Worm (Caenorhabditis elegans): Measurements from ENCODE around the gene F58A6.1.
A peak's percentile ranks its signal among the peaks of the same experiment; 100 is the strongest.

The F58A6.1 gene

DNA sequence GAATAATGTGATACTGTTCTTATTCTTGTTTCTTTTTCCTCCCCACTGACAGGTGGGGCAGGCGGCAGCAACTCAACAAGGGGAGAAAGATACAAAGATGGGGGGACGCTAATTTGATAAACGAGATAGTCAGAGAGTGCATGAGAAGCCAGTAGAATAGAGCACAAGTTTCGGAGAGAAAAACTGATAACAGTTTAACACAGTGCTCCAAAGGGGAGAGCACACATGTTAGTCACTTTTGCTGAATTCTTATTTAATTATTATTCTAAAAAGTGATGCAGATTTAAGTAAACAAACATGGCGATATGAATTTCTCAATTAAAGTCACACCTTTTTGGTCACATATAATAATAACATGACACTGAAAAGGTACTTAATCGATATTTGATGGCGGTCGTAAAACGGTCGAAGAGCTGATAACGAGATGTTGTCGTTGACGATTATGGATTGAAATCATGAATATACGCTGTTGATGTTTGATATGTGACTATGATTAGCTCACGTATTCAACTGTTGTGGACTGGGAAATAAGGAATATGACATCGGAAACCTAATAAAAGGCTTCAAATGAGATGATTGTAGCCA is 43.3 kb downstream of the F58A6.1 start:
- TF ChIP-seq ztf-4 (tag; optimal IDR thresholded peaks at IDR 0.05) (no peak), egl-27 (tag; optimal IDR thresholded peaks at IDR 0.05) (peak; percentile 15), fos-1 (tag; optimal IDR thresholded peaks at IDR 0.05) (peak; percentile 59), lin-11 (tag; optimal IDR thresholded peaks at IDR 0.05) (no peak), elt-1 (tag; optimal IDR thresholded peaks at IDR 0.05) (no peak), F13H6.1 (tag; optimal IDR thresholded peaks at IDR 0.05) (peak; percentile 25), sma-9 (GFP tag; optimal IDR thresholded peaks at IDR 0.05) (peak; percentile 14), sma-9 (tag; optimal IDR thresholded peaks at IDR 0.05) (no peak), ztf-1 (GFP tag; conservative IDR thresholded peaks at IDR 0.05) (no peak), dmd-4 (tag; optimal IDR thresholded peaks at IDR 0.05) (no peak)

DNA sequence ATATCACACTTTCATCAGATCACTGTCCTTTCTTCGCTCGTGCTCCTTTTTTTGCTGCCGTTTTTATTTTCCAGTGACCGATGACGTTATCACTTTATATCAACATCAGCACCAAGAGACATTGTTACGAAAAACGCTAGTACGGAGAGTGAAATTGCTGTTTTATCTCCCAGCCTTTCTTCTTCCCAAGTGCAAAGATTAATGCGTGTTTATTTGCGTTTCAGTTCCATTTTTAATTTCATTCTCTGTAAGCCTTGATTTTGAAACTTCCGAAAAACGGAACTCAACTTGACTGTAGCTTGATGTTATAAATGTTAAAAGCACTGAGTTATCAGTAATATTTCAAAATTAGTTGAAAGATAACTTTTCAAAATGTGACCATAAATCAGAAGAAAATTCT is 44.2 kb downstream of the F58A6.1 start:
- TF ChIP-seq fos-1 (tag; optimal IDR thresholded peaks at IDR 0.05) (peak; percentile 63), elt-1 (tag; optimal IDR thresholded peaks at IDR 0.05) (no peak), sma-9 (GFP tag; optimal IDR thresholded peaks at IDR 0.05) (peak; percentile 29), sma-9 (tag; optimal IDR thresholded peaks at IDR 0.05) (no peak)

DNA sequence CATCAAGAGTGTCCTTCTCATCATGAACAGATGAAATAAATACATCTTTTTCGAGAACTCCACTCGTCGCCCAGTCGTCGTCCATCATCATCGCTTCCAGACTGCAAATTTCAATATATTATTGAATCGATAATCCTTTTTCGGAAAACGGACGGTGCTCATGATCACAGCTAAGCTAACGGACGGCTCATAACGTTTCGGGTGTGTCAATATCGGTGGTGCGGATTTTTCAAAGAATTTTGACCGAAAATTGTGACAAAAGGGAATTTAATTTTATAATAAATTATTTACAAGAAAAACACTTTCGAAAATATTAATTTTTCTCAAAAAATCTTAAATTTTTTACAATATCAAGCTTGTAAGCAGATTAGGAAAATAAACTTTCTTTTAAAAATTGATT is 44.8 kb downstream of the F58A6.1 start, which contains the start of gene crh-2:
Gene crh-2 (minus strand): TSS at position 101 of the 400 bp plus-strand sequence.
- TF ChIP-seq C34F6.9 (tag; optimal IDR thresholded peaks at IDR 0.05) (no peak), nhr-23 (tag; optimal IDR thresholded peaks at IDR 0.05) (no peak), fos-1 (tag; optimal IDR thresholded peaks at IDR 0.05) (no peak), nhr-77 (tag; optimal IDR thresholded peaks at IDR 0.05) (no peak), Y55F3AM.14 (GFP tag; optimal IDR thresholded peaks at IDR 0.05) (no peak), blmp-1 (tag; optimal IDR thresholded peaks at IDR 0.05; ENCODE audit: insufficient read depth) (no peak), sma-3 (GFP tag; optimal IDR thresholded peaks at IDR 0.05) (no peak), R02D3.7 (tag; optimal IDR thresholded peaks at IDR 0.05) (no peak), lsy-2 (tag; optimal IDR thresholded peaks at IDR 0.05) (no peak), ztf-4 (tag; optimal IDR thresholded peaks at IDR 0.05) (no peak), nhr-11 (tag; optimal IDR thresholded peaks at IDR 0.05) (no peak), snpc-4 (tag; optimal IDR thresholded peaks at IDR 0.05) (no peak), skn-1 (tag; optimal IDR thresholded peaks at IDR 0.05) (no peak), nhr-6 (tag; optimal IDR thresholded peaks at IDR 0.05) (no peak), gmeb-1 (tag; optimal IDR thresholded peaks at IDR 0.05) (no peak), mdl-1 (tag; optimal IDR thresholded peaks at IDR 0.05) (no peak), sem-4 (tag; optimal IDR thresholded peaks at IDR 0.05) (no peak), zag-1 (tag; optimal IDR thresholded peaks at IDR 0.05) (no peak), ceh-82 (tag; optimal IDR thresholded peaks at IDR 0.05) (no peak)

DNA sequence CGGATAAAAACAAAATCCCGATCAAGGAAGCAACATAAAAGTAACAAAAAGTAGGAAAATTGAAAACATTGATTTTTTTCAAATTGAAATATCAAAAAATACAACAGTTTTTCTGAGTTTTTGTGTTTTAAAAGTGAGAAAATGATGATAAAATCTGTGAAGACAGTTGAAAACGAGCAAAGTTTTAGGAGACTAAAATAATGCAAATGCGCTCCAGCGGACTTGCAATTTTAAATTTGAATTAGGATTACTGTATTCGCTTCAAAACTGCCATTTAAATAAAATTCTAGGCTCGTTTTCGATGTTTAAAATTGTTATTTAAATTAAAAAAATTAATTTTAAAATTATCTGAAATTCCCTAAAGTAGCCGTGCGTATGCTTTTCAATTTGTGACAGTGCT is 45.2 kb downstream of the F58A6.1 start:
- TF ChIP-seq ZK546.5 (tag; optimal IDR thresholded peaks at IDR 0.05) (no peak), nhr-23 (tag; optimal IDR thresholded peaks at IDR 0.05) (no peak), unc-62 (GFP tag; optimal IDR thresholded peaks at IDR 0.05) (no peak), nhr-21 (tag; optimal IDR thresholded peaks at IDR 0.05) (no peak), egl-27 (tag; optimal IDR thresholded peaks at IDR 0.05) (no peak), lsy-2 (tag; optimal IDR thresholded peaks at IDR 0.05) (no peak), nhr-237 (tag; optimal IDR thresholded peaks at IDR 0.05) (no peak), skn-1 (tag; optimal IDR thresholded peaks at IDR 0.05) (no peak), ztf-1 (GFP tag; conservative IDR thresholded peaks at IDR 0.05) (no peak), ztf-4 (tag; optimal IDR thresholded peaks at IDR 0.05) (no peak), nhr-77 (tag; optimal IDR thresholded peaks at IDR 0.05) (no peak), lin-39 (tag; optimal IDR thresholded peaks at IDR 0.05) (no peak), elt-1 (tag; optimal IDR thresholded peaks at IDR 0.05) (no peak), ceh-16 (tag; optimal IDR thresholded peaks at IDR 0.05) (no peak), lin-13 (GFP tag; optimal IDR thresholded peaks at IDR 0.05) (no peak), R02D3.7 (tag; optimal IDR thresholded peaks at IDR 0.05) (no peak), gmeb-1 (tag; optimal IDR thresholded peaks at IDR 0.05) (no peak), nhr-10 (tag; optimal IDR thresholded peaks at IDR 0.05) (no peak)

DNA sequence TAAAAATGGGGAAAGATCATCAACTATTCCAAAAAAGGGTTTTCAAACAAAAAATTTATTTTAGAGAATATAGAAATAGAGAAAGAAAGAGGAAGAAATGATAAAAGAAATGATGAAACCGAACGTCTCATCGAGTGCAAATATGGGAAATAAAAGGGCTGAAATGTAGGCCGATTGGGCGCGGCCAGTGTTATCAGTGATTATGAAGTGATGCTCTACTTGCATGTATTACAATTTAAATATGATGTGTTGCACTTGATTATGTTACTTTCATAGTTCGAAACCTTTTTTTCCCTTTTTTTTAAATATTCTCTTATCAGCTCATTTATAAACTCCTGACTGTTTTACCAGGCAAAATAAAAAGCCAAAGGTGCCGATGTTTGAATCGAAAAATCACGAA is 49.0 kb downstream of the F58A6.1 start:
- TF ChIP-seq nhr-11 (tag; optimal IDR thresholded peaks at IDR 0.05) = no peak
- TF ChIP-seq fos-1 (tag; optimal IDR thresholded peaks at IDR 0.05) = peak; percentile 97
- peak; percentile 44 for TF ChIP-seq sma-9 (GFP tag; optimal IDR thresholded peaks at IDR 0.05)
- no peak for TF ChIP-seq sma-9 (tag; optimal IDR thresholded peaks at IDR 0.05)
- peak; percentile 52 for TF ChIP-seq F13H6.1 (tag; optimal IDR thresholded peaks at IDR 0.05)

All from whole organism, L2 larva.